Worm (Caenorhabditis elegans): Measurements from ENCODE around the gene emre-1.
A peak's percentile ranks its signal among the peaks of the same experiment; 100 is the strongest.

emre-1 gene

ce11 chrX:14982525-14982924, 3.0 kb downstream of the emre-1 start, which contains the start of gene plp-2:
TSS of gene plp-2 (minus strand) at chrX:14982804.
- no peak for TF ChIP-seq nhr-6 (tag; optimal IDR thresholded peaks at IDR 0.05)
- TF ChIP-seq nhr-77 (tag; optimal IDR thresholded peaks at IDR 0.05), result no peak
- TF ChIP-seq unc-55 (GFP tag; optimal IDR thresholded peaks at IDR 0.05), result no peak
- TF ChIP-seq nhr-237 (tag; optimal IDR thresholded peaks at IDR 0.05), result no peak
- TF ChIP-seq crh-2 (tag; optimal IDR thresholded peaks at IDR 0.05), result no peak
- no peak for TF ChIP-seq ZK546.5 (tag; optimal IDR thresholded peaks at IDR 0.05)
- TF ChIP-seq nhr-10 (tag; optimal IDR thresholded peaks at IDR 0.05), result no peak
- TF ChIP-seq ztf-1 (GFP tag; conservative IDR thresholded peaks at IDR 0.05), result no peak
- TF ChIP-seq lin-13 (GFP tag; optimal IDR thresholded peaks at IDR 0.05), result no peak
- no peak for TF ChIP-seq lsy-2 (tag; optimal IDR thresholded peaks at IDR 0.05)
- TF ChIP-seq Y55F3AM.14 (GFP tag; optimal IDR thresholded peaks at IDR 0.05), result no peak
- TF ChIP-seq sem-4 (tag; optimal IDR thresholded peaks at IDR 0.05), result no peak
- no peak for TF ChIP-seq nhr-21 (tag; optimal IDR thresholded peaks at IDR 0.05)
- TF ChIP-seq nhr-12 (tag; optimal IDR thresholded peaks at IDR 0.05), result no peak
- TF ChIP-seq gmeb-1 (tag; optimal IDR thresholded peaks at IDR 0.05), result no peak
- TF ChIP-seq ama-1 (optimal IDR thresholded peaks at IDR 0.05), result no peak
- no peak for TF ChIP-seq F13H6.1 (tag; optimal IDR thresholded peaks at IDR 0.05)
- no peak for TF ChIP-seq dmd-4 (tag; optimal IDR thresholded peaks at IDR 0.05)
- no peak for TF ChIP-seq unc-39 (tag; optimal IDR thresholded peaks at IDR 0.05)

ce11 chrX:14983274-14983673, 3.8 kb downstream of the emre-1 start, which contains the start of gene rbg-1:
TSS of gene rbg-1 (plus strand) at chrX:14983533.
- no peak for TF ChIP-seq unc-39 (tag; optimal IDR thresholded peaks at IDR 0.05)
- no peak for TF ChIP-seq aly-2 (tag; optimal IDR thresholded peaks at IDR 0.05)
- peak; percentile 64 for TF ChIP-seq sma-9 (GFP tag; optimal IDR thresholded peaks at IDR 0.05)
- no peak for TF ChIP-seq sma-9 (tag; optimal IDR thresholded peaks at IDR 0.05)
- peak; percentile 48 for TF ChIP-seq F13H6.1 (tag; optimal IDR thresholded peaks at IDR 0.05)
- no peak for TF ChIP-seq nhr-10 (tag; optimal IDR thresholded peaks at IDR 0.05)
- TF ChIP-seq nhr-237 (tag; optimal IDR thresholded peaks at IDR 0.05), result no peak
- peak; percentile 61 for TF ChIP-seq nhr-25 (tag; optimal IDR thresholded peaks at IDR 0.05)
- TF ChIP-seq gmeb-1 (tag; optimal IDR thresholded peaks at IDR 0.05), result peak; percentile 52
- peak; percentile 30 for TF ChIP-seq nhr-21 (tag; optimal IDR thresholded peaks at IDR 0.05)
- no peak for TF ChIP-seq Y55F3AM.14 (GFP tag; optimal IDR thresholded peaks at IDR 0.05)
- peak; percentile 59 for TF ChIP-seq sma-3 (GFP tag; optimal IDR thresholded peaks at IDR 0.05)
- peak; percentile 93 for TF ChIP-seq C34F6.9 (tag; optimal IDR thresholded peaks at IDR 0.05)
- no peak for TF ChIP-seq nhr-12 (tag; optimal IDR thresholded peaks at IDR 0.05)
- TF ChIP-seq skn-1 (tag; optimal IDR thresholded peaks at IDR 0.05), result no peak
- TF ChIP-seq fos-1 (tag; optimal IDR thresholded peaks at IDR 0.05), result peak; percentile 79
- no peak for TF ChIP-seq ceh-82 (tag; optimal IDR thresholded peaks at IDR 0.05)
- TF ChIP-seq ztf-4 (tag; optimal IDR thresholded peaks at IDR 0.05), result peak; percentile 21
- TF ChIP-seq alr-1 (tag; optimal IDR thresholded peaks at IDR 0.05), result no peak
- no peak for TF ChIP-seq nhr-11 (tag; optimal IDR thresholded peaks at IDR 0.05)
- TF ChIP-seq zag-1 (tag; optimal IDR thresholded peaks at IDR 0.05), result peak; percentile 23
- TF ChIP-seq nhr-23 (tag; optimal IDR thresholded peaks at IDR 0.05), result no peak
- TF ChIP-seq elt-3 (tag; optimal IDR thresholded peaks at IDR 0.05), result no peak
- TF ChIP-seq mdl-1 (tag; optimal IDR thresholded peaks at IDR 0.05), result peak in 1 of 2 experiments; percentile 28
- peak; percentile 96 for TF ChIP-seq crh-2 (tag; optimal IDR thresholded peaks at IDR 0.05)
- TF ChIP-seq dmd-4 (tag; optimal IDR thresholded peaks at IDR 0.05), result no peak
- TF ChIP-seq nhr-77 (tag; optimal IDR thresholded peaks at IDR 0.05), result no peak
- TF ChIP-seq egl-27 (tag; optimal IDR thresholded peaks at IDR 0.05), result no peak
- TF ChIP-seq peb-1 (tag; optimal IDR thresholded peaks at IDR 0.05), result no peak
- TF ChIP-seq nhr-6 (tag; optimal IDR thresholded peaks at IDR 0.05), result peak; percentile 64
- peak; percentile 75 for TF ChIP-seq lin-13 (GFP tag; optimal IDR thresholded peaks at IDR 0.05)
- TF ChIP-seq lin-11 (tag; optimal IDR thresholded peaks at IDR 0.05), result peak; percentile 66
- TF ChIP-seq blmp-1 (tag; optimal IDR thresholded peaks at IDR 0.05; ENCODE audit: insufficient read depth), result no peak
- TF ChIP-seq nhr-129 (tag; optimal IDR thresholded peaks at IDR 0.05), result peak; percentile 92
- peak; percentile 72 for TF ChIP-seq unc-55 (GFP tag; optimal IDR thresholded peaks at IDR 0.05)
- no peak for TF ChIP-seq unc-62 (GFP tag; optimal IDR thresholded peaks at IDR 0.05)
- no peak for TF ChIP-seq mab-5 (tag; optimal IDR thresholded peaks at IDR 0.05)
- TF ChIP-seq mbf-1 (tag; optimal IDR thresholded peaks at IDR 0.05), result no peak
- TF ChIP-seq lin-39 (tag; optimal IDR thresholded peaks at IDR 0.05), result no peak
- TF ChIP-seq sem-4 (tag; optimal IDR thresholded peaks at IDR 0.05), result peak; percentile 18
- TF ChIP-seq snpc-4 (tag; optimal IDR thresholded peaks at IDR 0.05), result peak; percentile 56
- TF ChIP-seq R02D3.7 (tag; optimal IDR thresholded peaks at IDR 0.05), result no peak
- TF ChIP-seq ama-1 (optimal IDR thresholded peaks at IDR 0.05), result no peak
- TF ChIP-seq ZK546.5 (tag; optimal IDR thresholded peaks at IDR 0.05), result no peak
- TF ChIP-seq elt-1 (tag; optimal IDR thresholded peaks at IDR 0.05), result no peak
- no peak for TF ChIP-seq ztf-11 (tag; optimal IDR thresholded peaks at IDR 0.05)
- TF ChIP-seq ztf-1 (GFP tag; conservative IDR thresholded peaks at IDR 0.05), result no peak
- peak; percentile 33 to 75 for TF ChIP-seq lsy-2 (tag; optimal IDR thresholded peaks at IDR 0.05)
- TF ChIP-seq ceh-16 (tag; optimal IDR thresholded peaks at IDR 0.05), result no peak
